Fruit fly (Drosophila melanogaster): ENCODE measurements around the gene to.

dm6 chr3R:25215123-25215522 is 24.9 kb upstream of the to start, which contains the start of gene Saysd1:
- TF ChIP-seq D1 (tag; optimal IDR thresholded peaks at IDR 0.05): peak; percentile 51
- no peak for TF ChIP-seq CG8159 (tag; optimal IDR thresholded peaks at IDR 0.05)
- peak; percentile 64; the same call in 2 of the 3 replicates for TF ChIP-seq CG4496 (GFP tag; IDR thresholded peaks at IDR 0.05)
- no peak for TF ChIP-seq Pif1B (GFP tag; optimal IDR thresholded peaks at IDR 0.05)
- no peak for TF ChIP-seq CG32121 (GFP tag; IDR thresholded peaks at IDR 0.05)
- no peak; the same call in 2 of the 3 replicates for TF ChIP-seq fd96Ca (GFP tag; IDR thresholded peaks at IDR 0.05)
- no peak for TF ChIP-seq CG14655 (GFP tag; optimal IDR thresholded peaks at IDR 0.05)
- peak; percentile 44 for TF ChIP-seq Ets98B (GFP tag; IDR thresholded peaks at IDR 0.05)
- TF ChIP-seq CG10348 (GFP tag; IDR thresholded peaks at IDR 0.05): no peak
- no peak for TF ChIP-seq EcR (GFP tag; optimal IDR thresholded peaks at IDR 0.05)
- no peak for TF ChIP-seq CG15710 (tag; optimal IDR thresholded peaks at IDR 0.05)
- no peak for TF ChIP-seq gl (tag; optimal IDR thresholded peaks at IDR 0.05)
- TF ChIP-seq Pif1A (GFP tag; optimal IDR thresholded peaks at IDR 0.05): no peak
